Fruit fly (Drosophila melanogaster) whole organism, embryonic: Measurements from ENCODE around the gene CG7016.

Experiments
- Atf3 ChIP-seq: fragments of 200-800 bp; sonication (Bioruptor generic); optimal IDR thresholded peaks from 3 replicates; lab custom pipeline; 2016; ENCODE audit warnings: missing biosample characterization, missing genetic modification characterization
- Bdp1 ChIP-seq: fragments of 200-800 bp; sonication (Bioruptor generic); optimal IDR thresholded peaks from 3 replicates; lab custom pipeline; 2016; ENCODE audit warnings: missing biosample characterization, missing genetic modification characterization
- BtbVII ChIP-seq: fragments of 200-800 bp; sonication (Bioruptor generic); optimal IDR thresholded peaks from 3 replicates; lab custom pipeline; 2017; ENCODE audit warnings: missing biosample characterization, mild to moderate bottlenecking, missing genetic modification characterization
- CG11560 ChIP-seq: fragments of 200-800 bp; sonication (Bioruptor generic); IDR thresholded peaks from 3 replicates; pipeline ENCODE4 v1.3.6; 2022; ENCODE audit warnings: missing biosample characterization, missing genetic modification characterization
- CG12155 ChIP-seq: fragments of 200-800 bp; sonication (Bioruptor generic); optimal IDR thresholded peaks from 3 replicates; lab custom pipeline; 2016; ENCODE audit warnings: missing biosample characterization, missing genetic modification characterization
- CG12659 ChIP-seq: fragments of 200-800 bp; sonication (Bioruptor generic); optimal IDR thresholded peaks from 3 replicates; lab custom pipeline; 2017; ENCODE audit warnings: mild to moderate bottlenecking, missing biosample characterization, missing genetic modification reagents, missing genetic modification characterization
- CG13424 ChIP-seq: fragments of 200-800 bp; sonication (Bioruptor generic); optimal IDR thresholded peaks from 2 replicates; lab custom pipeline; 2019; ENCODE audit warnings: missing biosample characterization, mild to moderate bottlenecking, missing genetic modification characterization, moderate library complexity
- CG13624 ChIP-seq: fragments of 200-800 bp; sonication (Bioruptor generic); optimal IDR thresholded peaks from 2 replicates; lab custom pipeline; 2016; ENCODE audit warnings: missing biosample characterization, missing genetic modification characterization
- CG15269 ChIP-seq: fragments of 200-800 bp; sonication (Bioruptor generic); optimal IDR thresholded peaks from 2 replicates; lab custom pipeline; 2018; ENCODE audit warnings: missing biosample characterization, mild to moderate bottlenecking, missing genetic modification characterization, moderate library complexity
- CG1647 ChIP-seq: fragments of 200-800 bp; sonication (Bioruptor generic); optimal IDR thresholded peaks from 3 replicates; lab custom pipeline; 2016; ENCODE audit warnings: missing biosample characterization, missing genetic modification characterization
- CG17361 ChIP-seq: fragments of 200-800 bp; sonication (Bioruptor generic); IDR thresholded peaks from 3 replicates; pipeline ENCODE4 v1.3.6; 2022; ENCODE audit warnings: missing biosample characterization, missing genetic modification characterization
- CG17829 ChIP-seq: fragments of 200-800 bp; optimal IDR thresholded peaks from 2 replicates; lab custom pipeline; 2019; ENCODE audit warnings: missing biosample characterization, mild to moderate bottlenecking, missing genetic modification characterization, moderate library complexity
- CG1792 ChIP-seq: fragments of 200-800 bp; sonication (Bioruptor generic); optimal IDR thresholded peaks from 2 replicates; lab custom pipeline; 2016; ENCODE audit warnings: missing biosample characterization, missing genetic modification characterization
- CG2116 ChIP-seq: fragments of 200-800 bp; sonication (Bioruptor generic); optimal IDR thresholded peaks from 3 replicates; lab custom pipeline; 2018; ENCODE audit warnings: missing biosample characterization, mild to moderate bottlenecking, missing genetic modification characterization
- CG2875 ChIP-seq: fragments of 200-800 bp; sonication (Bioruptor generic); optimal IDR thresholded peaks from 2 replicates; lab custom pipeline; 2017; ENCODE audit warnings: missing biosample characterization, mild to moderate bottlenecking, missing genetic modification characterization, missing genetic modification reagents
- CG32532 ChIP-seq: fragments of 200-800 bp; sonication (Bioruptor generic); IDR thresholded peaks from 2 replicates; pipeline ENCODE4 v1.3.6; 2022; ENCODE audit warnings: missing biosample characterization, missing genetic modification characterization
- CG32772 ChIP-seq: fragments of 200-800 bp; sonication (Bioruptor generic); IDR thresholded peaks from 2 replicates; pipeline ENCODE4 v1.3.6; 2022; ENCODE audit warnings: missing biosample characterization, missing genetic modification characterization
- CG6765 ChIP-seq: fragments of 200-800 bp; sonication (Bioruptor generic); optimal IDR thresholded peaks from 3 replicates; lab custom pipeline; 2017; ENCODE audit warnings: missing biosample characterization, mild to moderate bottlenecking, missing genetic modification characterization
- CG7745 ChIP-seq: fragments of 200-800 bp; sonication (Bioruptor generic); optimal IDR thresholded peaks from 2 replicates; lab custom pipeline; 2018; ENCODE audit warnings: missing biosample characterization, mild to moderate bottlenecking, missing genetic modification characterization, moderate library complexity
- CG8290 ChIP-seq, 3 experiments: fragments of 200-800 bp; sonication (Bioruptor generic); optimal IDR thresholded peaks; 2 replicates each; lab custom pipeline; 2016 to 2019; ENCODE audit warnings: missing biosample characterization in 3 of 3, missing genetic modification characterization in 3 of 3, mild to moderate bottlenecking in 2 of 3, moderate library complexity in 1 of 3
- CG8478 ChIP-seq: fragments of >200 bp; optimal IDR thresholded peaks from 2 replicates; lab custom pipeline; 2018
- CG9609 ChIP-seq: fragments of 200-800 bp; sonication (Bioruptor generic); optimal IDR thresholded peaks from 3 replicates; lab custom pipeline; 2016; ENCODE audit warnings: missing biosample characterization, missing genetic modification characterization
- CHES-1-like ChIP-seq: fragments of 200-800 bp; sonication (Bioruptor generic); optimal IDR thresholded peaks from 2 replicates; lab custom pipeline; 2016; ENCODE audit warnings: missing biosample characterization, missing genetic modification characterization
- Chrac-16 ChIP-seq: fragments of 200-800 bp; sonication (Bioruptor generic); optimal IDR thresholded peaks from 3 replicates; lab custom pipeline; 2016; ENCODE audit warnings: missing biosample characterization, missing genetic modification characterization
- CrebB ChIP-seq: fragments of 200-800 bp; sonication (Bioruptor generic); optimal IDR thresholded peaks from 3 replicates; lab custom pipeline; 2018; ENCODE audit warnings: missing biosample characterization, mild to moderate bottlenecking, missing genetic modification characterization
- Eip74EF ChIP-seq, 2 experiments: fragments of 200-800 bp in 1 of 2; fragments of >200 bp in 1 of 2; sonication (Bioruptor generic) in 1 of 2; optimal IDR thresholded peaks; 2 replicates each; lab custom pipeline; 2017 to 2019; ENCODE audit warnings: missing biosample characterization in 2 of 2, missing genetic modification characterization in 2 of 2, mild to moderate bottlenecking in 1 of 2, moderate library complexity in 1 of 2
- GATAe ChIP-seq: fragments of 200-800 bp; sonication (Bioruptor generic); conservative IDR thresholded peaks from 2 replicates; pipeline ENCODE4 v1.3.6; 2022; ENCODE audit warnings: missing biosample characterization, missing genetic modification characterization
- Gug ChIP-seq: fragments of 200-800 bp; sonication (Bioruptor generic); IDR thresholded peaks from 4 replicates; pipeline ENCODE4 v1.3.6; 2022; ENCODE audit warnings: missing biosample characterization, missing genetic modification characterization
- Mrtf ChIP-seq: fragments of 200-800 bp; sonication (Bioruptor generic); IDR thresholded peaks from 3 replicates; pipeline ENCODE4 v1.3.6; 2022; ENCODE audit warnings: missing biosample characterization, missing genetic modification characterization
- Myb ChIP-seq: fragments of 200-800 bp; sonication (Bioruptor generic); optimal IDR thresholded peaks from 2 replicates; lab custom pipeline; 2016; ENCODE audit warnings: missing biosample characterization, missing genetic modification characterization
- NK7.1 ChIP-seq: fragments of 200-800 bp; sonication (Bioruptor generic); optimal IDR thresholded peaks from 3 replicates; lab custom pipeline; 2016; ENCODE audit warnings: missing biosample characterization, missing genetic modification characterization
- Oli ChIP-seq: fragments of 200-800 bp; sonication (Bioruptor generic); optimal IDR thresholded peaks from 2 replicates; lab custom pipeline; 2018; ENCODE audit warnings: missing biosample characterization, mild to moderate bottlenecking, missing genetic modification characterization, moderate library complexity
- Trl ChIP-seq, 3 experiments: fragments of >200 bp in 2 of 3; fragments of 200-800 bp in 1 of 3; sonication (Bioruptor generic) in 1 of 3; optimal IDR thresholded peaks; 2 replicates in 1 of 3; 3 replicates in 2 of 3; lab custom pipeline; 2016 to 2017; ENCODE audit warnings: missing biosample characterization in 1 of 3, missing genetic modification characterization in 1 of 3
- ac ChIP-seq: fragments of 200-800 bp; sonication (Bioruptor generic); optimal IDR thresholded peaks from 3 replicates; lab custom pipeline; 2017; ENCODE audit warnings: missing biosample characterization, mild to moderate bottlenecking, missing genetic modification characterization
- az2 ChIP-seq: fragments of 200-800 bp; sonication (Bioruptor generic); optimal IDR thresholded peaks from 3 replicates; lab custom pipeline; 2016; ENCODE audit warnings: missing biosample characterization, missing genetic modification characterization
- chif ChIP-seq, 2 experiments: fragments of 200-800 bp; sonication (Bioruptor generic); optimal IDR thresholded peaks; 3 replicates each; lab custom pipeline; 2016; ENCODE audit warnings: missing biosample characterization in 2 of 2, missing genetic modification characterization in 2 of 2
- ci ChIP-seq: fragments of 200-800 bp; sonication (Bioruptor generic); IDR thresholded peaks from 3 replicates; pipeline ENCODE4 v1.3.6; 2022; ENCODE audit warnings: missing biosample characterization, missing genetic modification characterization
- dan ChIP-seq: fragments of 200-800 bp; sonication (Bioruptor generic); IDR thresholded peaks from 2 replicates; pipeline ENCODE4 v1.3.6; 2022; ENCODE audit warnings: missing biosample characterization, missing genetic modification characterization
- hb ChIP-seq: fragments of 200-800 bp; sonication (Bioruptor generic); IDR thresholded peaks from 3 replicates; pipeline ENCODE4 v1.3.6; 2022; ENCODE audit warnings: missing biosample characterization, missing genetic modification characterization; ENCODE audit not compliant: partially characterized antibody
- hbn ChIP-seq: fragments of 200-800 bp; sonication (Bioruptor generic); IDR thresholded peaks from 2 replicates; pipeline ENCODE4 v1.3.6; 2022; ENCODE audit warnings: missing biosample characterization, missing genetic modification characterization; ENCODE audit not compliant: partially characterized antibody
- nom ChIP-seq: fragments of 200-800 bp; sonication (Bioruptor generic); optimal IDR thresholded peaks from 2 replicates; lab custom pipeline; 2017; ENCODE audit warnings: missing biosample characterization, missing genetic modification characterization, mild to moderate bottlenecking, moderate library complexity, missing genetic modification reagents
- sens-2 ChIP-seq: fragments of 200-800 bp; sonication (Bioruptor generic); IDR thresholded peaks from 2 replicates; pipeline ENCODE4 v1.3.6; 2022; ENCODE audit warnings: missing biosample characterization, missing genetic modification characterization
- so ChIP-seq: fragments of 200-800 bp; sonication (Bioruptor generic); IDR thresholded peaks from 3 replicates; pipeline ENCODE4 v1.3.6; 2022; ENCODE audit warnings: missing biosample characterization, missing genetic modification characterization
- stwl ChIP-seq: fragments of 200-800 bp; sonication (Bioruptor generic); optimal IDR thresholded peaks from 3 replicates; lab custom pipeline; 2018; ENCODE audit warnings: missing biosample characterization, mild to moderate bottlenecking, missing genetic modification characterization, moderate library complexity
- toy ChIP-seq: fragments of 200-800 bp; sonication (Bioruptor generic); IDR thresholded peaks from 2 replicates; pipeline ENCODE4 v1.3.6; 2022; ENCODE audit warnings: missing biosample characterization, missing genetic modification characterization
- unc-4 ChIP-seq: fragments of 200-800 bp; sonication (Bioruptor generic); IDR thresholded peaks from 2 replicates; pipeline ENCODE4 v1.3.6; 2022; ENCODE audit warnings: missing biosample characterization, missing genetic modification characterization; ENCODE audit not compliant: partially characterized antibody
- yki ChIP-seq: fragments of >200 bp; optimal IDR thresholded peaks from 3 replicates; lab custom pipeline; 2018
- z ChIP-seq: fragments of 200-800 bp; sonication (Bioruptor generic); IDR thresholded peaks from 3 replicates; pipeline ENCODE4 v1.3.6; 2022; ENCODE audit warnings: missing biosample characterization, missing genetic modification characterization
- zen2 ChIP-seq: fragments of 200-800 bp; sonication (Bioruptor generic); IDR thresholded peaks from 3 replicates; pipeline ENCODE4 v1.3.6; 2022; ENCODE audit warnings: missing biosample characterization, missing genetic modification characterization; ENCODE audit not compliant: partially characterized antibody

Gene CG7016

DNA sequence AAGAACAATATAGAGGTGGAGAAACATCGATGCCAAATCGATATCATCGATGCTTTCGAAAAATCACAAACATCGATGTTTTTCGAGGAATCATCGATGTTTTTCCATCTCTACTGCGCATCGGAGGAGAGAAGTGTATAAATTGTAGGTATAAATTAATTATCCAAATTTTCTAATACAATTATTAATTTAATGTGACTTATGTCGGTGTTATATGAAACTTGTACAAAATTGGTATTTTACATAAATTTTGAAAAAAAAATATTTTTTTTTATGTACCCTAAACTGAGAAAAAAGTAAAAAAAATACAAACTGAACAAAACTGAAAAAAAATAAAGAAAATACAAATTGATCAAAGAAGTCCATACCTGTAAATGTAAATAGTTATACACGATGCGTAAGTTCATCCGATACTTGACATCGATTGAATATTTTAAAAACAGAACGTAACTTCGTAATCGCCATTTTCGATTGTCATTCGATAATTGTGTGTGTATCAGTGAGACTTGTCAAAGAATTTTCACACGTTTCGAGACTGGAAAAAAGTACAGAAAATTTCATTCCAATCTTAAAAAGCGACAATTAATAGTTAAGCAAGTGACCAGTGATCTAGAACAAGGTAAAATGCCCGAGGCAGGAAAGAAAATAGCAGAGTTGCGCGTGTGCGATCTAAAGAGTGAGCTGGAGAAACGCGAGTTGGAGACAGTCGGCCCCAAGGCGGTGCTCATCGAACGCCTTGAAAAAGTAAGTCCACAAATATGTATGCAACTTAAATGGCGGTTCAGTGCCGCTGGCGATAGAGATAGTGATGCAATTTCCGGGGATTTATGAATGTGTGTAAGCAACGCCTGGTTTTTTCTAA, 45.5 kb upstream of the CG7016 start, which contains the start of the genes CG5808 and Saf-B (continued):
- TF ChIP-seq CG8290 (GFP tag; optimal IDR thresholded peaks at IDR 0.05; lab: Kevin White, UChicago) = peak; percentile 96
- TF ChIP-seq CG8290 (tag; optimal IDR thresholded peaks at IDR 0.05; lab: Kevin White, UChicago) = peak in 1 of 2 experiments; percentile 98
- peak; percentile 67 for TF ChIP-seq hbn (GFP tag; lab: Robert Waterston, UW)
- TF ChIP-seq CG12155 (GFP tag; lab: Kevin White, UChicago) = peak; percentile 44
- peak; percentile 92 for TF ChIP-seq CG11560 (tag; lab: Robert Waterston, UW)
- no peak for TF ChIP-seq chif (GFP tag; optimal IDR thresholded peaks at IDR 0.05; lab: Kevin White, UChicago)
- TF ChIP-seq CG13624 (GFP tag; lab: Kevin White, UChicago) = no peak
- TF ChIP-seq Chrac-16 (GFP tag; lab: Kevin White, UChicago) = peak; percentile 4
- no peak for TF ChIP-seq CrebB (tag; lab: Kevin White, UChicago)
- TF ChIP-seq CG9609 (GFP tag; lab: Kevin White, UChicago) = no peak
- no peak for TF ChIP-seq CG15269 (tag; lab: Kevin White, UChicago)
- no peak for TF ChIP-seq CG8478 (lab: Kevin White, UChicago)
- TF ChIP-seq Oli (tag; lab: Kevin White, UChicago) = peak; percentile 13
- TF ChIP-seq CG2875 (GFP tag; lab: Kevin White, UChicago) = no peak
- no peak for TF ChIP-seq Gug (GFP tag; lab: Robert Waterston, UW)
- TF ChIP-seq CG17361 = no peak; the same call in 2 of the 3 replicates
- no peak for TF ChIP-seq z (GFP tag; lab: Robert Waterston, UW)
- no peak for TF ChIP-seq CG7745 (tag; lab: Kevin White, UChicago)
- TF ChIP-seq CG6765 (GFP tag; lab: Kevin White, UChicago) = no peak
- no peak for TF ChIP-seq sens-2 (GFP tag; lab: Robert Waterston, UW)
- peak; percentile 30 for TF ChIP-seq CG13424 (tag; lab: Kevin White, UChicago)
- no peak for TF ChIP-seq stwl (tag; lab: Kevin White, UChicago)
- peak; percentile 77 for TF ChIP-seq unc-4 (GFP tag; lab: Robert Waterston, UW)
- TF ChIP-seq GATAe (GFP tag; lab: Robert Waterston, UW) = no peak
- TF ChIP-seq CG17829 (tag; lab: Kevin White, UChicago) = peak; percentile 71
- no peak for TF ChIP-seq CHES-1-like (GFP tag; lab: Kevin White, UChicago)
- TF ChIP-seq dan (GFP tag; lab: Robert Waterston, UW) = no peak
- no peak for TF ChIP-seq Bdp1
- TF ChIP-seq toy (GFP tag; lab: Robert Waterston, UW) = no peak
- no peak for TF ChIP-seq Trl (optimal IDR thresholded peaks at IDR 0.05; lab: Kevin White, UChicago)
- TF ChIP-seq Trl (GFP tag; optimal IDR thresholded peaks at IDR 0.05; lab: Kevin White, UChicago) = no peak
- TF ChIP-seq CG32532 = peak; percentile 36
- TF ChIP-seq so = no peak
- TF ChIP-seq az2 (GFP tag; lab: Kevin White, UChicago) = peak; percentile 33
- TF ChIP-seq ci (GFP tag; lab: Robert Waterston, UW) = no peak
- no peak for TF ChIP-seq NK7.1 (GFP tag; lab: Kevin White, UChicago)
- TF ChIP-seq Mrtf (GFP tag; lab: Robert Waterston, UW) = no peak
- no peak for TF ChIP-seq Eip74EF (GFP tag; optimal IDR thresholded peaks at IDR 0.05; lab: Kevin White, UChicago)
- TF ChIP-seq BtbVII (GFP tag; lab: Kevin White, UChicago) = no peak
- TF ChIP-seq nom (GFP tag; lab: Kevin White, UChicago) = no peak
- TF ChIP-seq CG1792 (GFP tag; lab: Kevin White, UChicago) = no peak
- no peak for TF ChIP-seq yki
- no peak for TF ChIP-seq CG1647 (GFP tag; lab: Kevin White, UChicago)
- no peak for TF ChIP-seq ac (GFP tag; lab: Kevin White, UChicago)
- no peak; the same call in 1 of the 2 replicates for TF ChIP-seq CG32772 (GFP tag; lab: Robert Waterston, UW)
- TF ChIP-seq CG12659 (GFP tag; lab: Kevin White, UChicago) = peak; percentile 63
- no peak for TF ChIP-seq Myb (GFP tag; lab: Kevin White, UChicago)
- TF ChIP-seq Atf3 (GFP tag; lab: Kevin White, UChicago) = no peak
- peak; percentile 69 for TF ChIP-seq zen2 (GFP tag; lab: Robert Waterston, UW)
- TF ChIP-seq hb = peak; percentile 85
- peak; percentile 79 for TF ChIP-seq CG2116 (GFP tag; lab: Kevin White, UChicago)
